Fruit fly (Drosophila melanogaster): ENCODE results near the gene CG17271.
A peak's percentile ranks its signal among the peaks of the same experiment; 100 is the strongest.

CG17271 gene

dm6 chr3R:20832689-20833524, 11.3 kb upstream of the CG17271 start, which contains the start of gene Synd (continued):
- TF ChIP-seq CG17359 (tag; optimal IDR thresholded peaks at IDR 0.05) = peak; percentile 6
- TF ChIP-seq CG7357 (GFP tag; IDR thresholded peaks at IDR 0.05) = peak; percentile 24; the same call in 1 of the 3 replicates
- no peak for TF ChIP-seq CG15601 (tag; optimal IDR thresholded peaks at IDR 0.05)
- TF ChIP-seq CHES-1-like (GFP tag; optimal IDR thresholded peaks at IDR 0.05) = peak; percentile 25
- TF ChIP-seq Ravus (GFP tag; IDR thresholded peaks at IDR 0.05) = no peak
- peak; percentile 26; the same call in 1 of the 2 replicates for TF ChIP-seq Bgb (GFP tag; IDR thresholded peaks at IDR 0.05; ENCODE audit: partially characterized antibody)
- peak; percentile 15 for TF ChIP-seq Nf-YB (GFP tag; optimal IDR thresholded peaks at IDR 0.05)
- TF ChIP-seq CrebB (tag; optimal IDR thresholded peaks at IDR 0.05) = peak; percentile 31
- TF ChIP-seq unpg (GFP tag; optimal IDR thresholded peaks at IDR 0.05) = no peak
- TF ChIP-seq ken (GFP tag; IDR thresholded peaks at IDR 0.05) = no peak
- peak; percentile 24; the same call in 1 of the 2 replicates for TF ChIP-seq CG32532 (GFP tag; IDR thresholded peaks at IDR 0.05)
- peak; percentile 6 for TF ChIP-seq CG10979 (tag; optimal IDR thresholded peaks at IDR 0.05)
- peak; percentile 8; the same call in 1 of the 2 replicates for TF ChIP-seq Adf1 (GFP tag; IDR thresholded peaks at IDR 0.05)
- peak in 1 of 2 experiments; percentile 9 for TF ChIP-seq Hr51 (GFP tag; optimal IDR thresholded peaks at IDR 0.05)
- peak; percentile 31; the same call in 1 of the 3 replicates for TF ChIP-seq knrl (GFP tag; IDR thresholded peaks at IDR 0.05; ENCODE audit: partially characterized antibody)
- TF ChIP-seq MBD-R2 (GFP tag; IDR thresholded peaks at IDR 0.05) = peak; percentile 33; the same call in 1 of the 2 replicates
- peak; percentile 15 for TF ChIP-seq CG3163 (GFP tag; optimal IDR thresholded peaks at IDR 0.05)
- TF ChIP-seq Med (GFP tag) = peak; percentile 81
- TF ChIP-seq D19A (tag; optimal IDR thresholded peaks at IDR 0.05) = peak; percentile 22
- TF ChIP-seq CG9727 (GFP tag; optimal IDR thresholded peaks at IDR 0.05) = no peak
- peak; percentile 68 for TF ChIP-seq Deaf1 (tag; optimal IDR thresholded peaks at IDR 0.05)
- no peak for TF ChIP-seq so (GFP tag; IDR thresholded peaks at IDR 0.05)
- peak; percentile 10 for TF ChIP-seq CG18262 (tag; optimal IDR thresholded peaks at IDR 0.05)
- TF ChIP-seq Hmr (GFP tag; optimal IDR thresholded peaks at IDR 0.05) = peak; percentile 38
- TF ChIP-seq amos (GFP tag; IDR thresholded peaks at IDR 0.05; ENCODE audit: partially characterized antibody) = peak; percentile 18; the same call in 1 of the 2 replicates
- TF ChIP-seq sens (GFP tag) = peak; percentile 69
- no peak for TF ChIP-seq mam (GFP tag; optimal IDR thresholded peaks at IDR 0.05)
- peak; percentile 11 for TF ChIP-seq CG2712 (tag; optimal IDR thresholded peaks at IDR 0.05)
- no peak for TF ChIP-seq CG7839 (tag; optimal IDR thresholded peaks at IDR 0.05)
- TF ChIP-seq gfzf (GFP tag; optimal IDR thresholded peaks at IDR 0.05) = peak; percentile 85
- peak; percentile 32 for TF ChIP-seq CG10267 (tag; optimal IDR thresholded peaks at IDR 0.05)
- TF ChIP-seq CG30020 (tag; optimal IDR thresholded peaks at IDR 0.05) = no peak
- TF ChIP-seq row (GFP tag; IDR thresholded peaks at IDR 0.05) = peak; percentile 46; the same call in 2 of the 3 replicates
- TF ChIP-seq CG11695 (GFP tag; IDR thresholded peaks at IDR 0.05) = 0 out of 3 replicates have a peak, but pooled peaks have one; percentile 31
- TF ChIP-seq hbn (GFP tag; IDR thresholded peaks at IDR 0.05; ENCODE audit: partially characterized antibody) = peak; percentile 31; the same call in 1 of the 2 replicates
- no peak for TF ChIP-seq danr (GFP tag; IDR thresholded peaks at IDR 0.05)
- no peak for TF ChIP-seq eve (GFP tag; optimal IDR thresholded peaks at IDR 0.05)
- TF ChIP-seq tll (GFP tag; optimal IDR thresholded peaks at IDR 0.05) = no peak
- peak; percentile 23 for TF ChIP-seq CG3995 (GFP tag; optimal IDR thresholded peaks at IDR 0.05)
- TF ChIP-seq nmo (GFP tag; optimal IDR thresholded peaks at IDR 0.05) = peak; percentile 56
- TF ChIP-seq B-H2 (GFP tag; optimal IDR thresholded peaks at IDR 0.05) = peak; percentile 2
- TF ChIP-seq hb (GFP tag; IDR thresholded peaks at IDR 0.05; ENCODE audit: partially characterized antibody) = 0 out of 3 replicates have a peak, but pooled peaks have one; percentile 29
- peak in 1 of 3 experiments; percentile 81 for TF ChIP-seq lola (GFP tag; optimal IDR thresholded peaks at IDR 0.05)
- no peak for TF ChIP-seq zen (tag; optimal IDR thresholded peaks at IDR 0.05)
- TF ChIP-seq Drgx (GFP tag; IDR thresholded peaks at IDR 0.05) = 0 out of 2 replicates have a peak, but pooled peaks have one; percentile 16
- 0 out of 2 replicates have a peak, but pooled peaks have one; percentile 17 for TF ChIP-seq CG6689 (GFP tag; IDR thresholded peaks at IDR 0.05)
